Worm (Caenorhabditis elegans) whole organism, L4 larva: ENCODE results near the gene srx-14.

Experiments used
- R02D3.7 ChIP-seq: fragments of 150-350 bp; sonication (generic microtip); optimal IDR thresholded peaks from 3 replicates; lab custom pipeline; 2014; ENCODE audit warnings: missing biosample characterization, missing genetic modification characterization
- Y48G9A.11 ChIP-seq: fragments of 200-800 bp; sonication (Bioruptor generic); IDR thresholded peaks from 2 replicates; pipeline ENCODE4 v1.3.6; 2022; ENCODE audit warnings: missing genetic modification reagents, missing genetic modification characterization, missing compliant biosample characterization
- Y5F2A.4 ChIP-seq: fragments of 200-800 bp; sonication (Bioruptor generic); optimal IDR thresholded peaks from 2 replicates; lab custom pipeline; 2018; ENCODE audit warnings: mild to moderate bottlenecking, missing genetic modification characterization, missing compliant biosample characterization
- ceh-82 ChIP-seq: sonication (generic microtip); optimal IDR thresholded peaks from 2 replicates; lab custom pipeline; 2017; ENCODE audit warnings: missing biosample characterization, missing genetic modification characterization
- daf-16 ChIP-seq, 3 experiments: sonication (generic microtip); optimal IDR thresholded peaks; 2 replicates each; lab custom pipeline; 2016 to 2017; ENCODE audit warnings: missing genetic modification characterization in 3 of 3, missing genetic modification reagents in 3 of 3, mild to moderate bottlenecking in 2 of 3, missing compliant biosample characterization in 2 of 3, missing biosample characterization in 1 of 3, moderate library complexity in 1 of 3
- lin-38 ChIP-seq: fragments of 200-800 bp; sonication (Bioruptor generic); IDR thresholded peaks from 2 replicates; pipeline ENCODE4 v1.3.6; 2022; ENCODE audit warnings: missing genetic modification reagents, missing genetic modification characterization, missing compliant biosample characterization
- set-16 ChIP-seq: fragments of 200-800 bp; sonication (Bioruptor generic); IDR thresholded peaks from 2 replicates; pipeline ENCODE4 v1.3.6; 2022; ENCODE audit warnings: missing genetic modification reagents, missing genetic modification characterization, missing compliant biosample characterization

srx-14 gene

DNA sequence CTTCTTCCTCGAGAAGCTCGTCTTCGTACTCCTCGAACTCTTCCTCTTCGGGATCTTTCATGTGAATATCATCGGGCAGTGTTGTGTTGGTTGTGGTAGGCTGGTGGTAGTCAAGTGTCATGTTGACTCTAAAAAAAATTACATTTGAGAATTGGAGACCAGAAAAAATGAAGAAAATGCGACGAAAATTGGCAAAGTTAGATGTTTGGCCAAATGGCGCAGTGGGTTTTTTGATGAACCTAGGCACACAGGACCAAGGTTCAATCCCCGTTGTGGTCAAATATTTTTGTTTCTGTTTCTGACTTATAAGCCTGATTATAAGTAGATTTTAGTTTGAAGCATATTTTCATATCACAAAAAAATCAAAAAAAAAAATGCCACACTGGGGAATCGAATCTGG is 50.5 kb downstream of the srx-14 start:
- TF ChIP-seq Y5F2A.4 (GFP tag; lab: Kevin White, UChicago) (no peak), ceh-82 (tag; lab: Kevin White, UChicago) (no peak), R02D3.7 (tag; lab: Kevin White, UChicago) (no peak), Y48G9A.11 (GFP tag; lab: Robert Waterston, UW) (0 out of 2 replicates have a peak, but pooled peaks have one; percentile 16), daf-16 (GFP tag; optimal IDR thresholded peaks at IDR 0.05; lab: Kevin White, UChicago) (no peak), daf-16 (tag; optimal IDR thresholded peaks at IDR 0.05; lab: Kevin White, UChicago) (peak; percentile 6)
- TF ChIP-seq, all 104 proteins: peak for 2

DNA sequence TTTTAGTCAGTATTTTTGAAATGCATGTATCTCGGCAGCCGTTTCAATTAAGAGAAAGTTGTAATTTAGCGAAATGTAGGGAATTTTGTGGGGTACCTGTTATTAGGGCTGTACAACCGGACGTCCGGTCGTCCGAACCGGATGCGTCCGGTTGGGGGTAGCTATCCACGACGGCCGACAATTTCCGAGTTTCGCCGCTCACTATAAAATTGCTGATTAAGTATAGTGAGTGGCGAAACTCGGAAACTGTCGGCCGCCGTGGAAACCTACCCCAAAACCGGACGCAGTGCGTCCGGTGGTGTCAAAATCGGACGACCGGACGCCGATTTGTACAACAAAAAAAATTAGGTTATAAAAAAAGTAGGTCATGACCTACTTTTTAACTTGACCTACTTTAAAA is 51.8 kb downstream of the srx-14 start:
- TF ChIP-seq Y48G9A.11 (GFP tag; lab: Robert Waterston, UW), result 0 out of 2 replicates have a peak, but pooled peaks have one; percentile 44
- TF ChIP-seq lin-38 (GFP tag; lab: Robert Waterston, UW), result 0 out of 2 replicates have a peak, but pooled peaks have one; percentile 20
- 0 out of 2 replicates have a peak, but pooled peaks have one; percentile 8 for TF ChIP-seq set-16
- TF ChIP-seq, all 104 proteins: peak for 3; not testable (repeated sequence) for 101
